Worm (Caenorhabditis elegans) whole organism, late embryonic: ENCODE data around the gene F11G11.5.
"Not testable (repeated sequence)": the region's sequence is repeated elsewhere in the genome, so short reads cannot be mapped to it uniquely, and the experiment has no call there.

Experiments
- C38D4.7 ChIP-seq: fragments of 200-800 bp; sonication (Bioruptor generic); optimal IDR thresholded peaks from 2 replicates; lab custom pipeline; 2018; ENCODE audit warnings: mild to moderate bottlenecking, missing genetic modification characterization, moderate library complexity, missing compliant biosample characterization
- ama-1 ChIP-seq: fragments of 150-350 bp; optimal IDR thresholded peaks from 2 replicates; lab custom pipeline; 2014
- dmd-4 ChIP-seq: sonication (generic microtip); optimal IDR thresholded peaks from 2 replicates; lab custom pipeline; 2016; ENCODE audit warnings: borderline replicate concordance, missing genetic modification characterization, missing compliant biosample characterization
- dve-1 ChIP-seq: sonication (generic microtip); optimal IDR thresholded peaks from 2 replicates; lab custom pipeline; 2017; ENCODE audit warnings: antibody characterized with exemption, mild to moderate bottlenecking, missing genetic modification characterization, missing compliant biosample characterization
- elt-2 ChIP-seq: sonication (generic microtip); optimal IDR thresholded peaks from 2 replicates; lab custom pipeline; 2016; ENCODE audit warnings: missing genetic modification reagents, missing genetic modification characterization, missing compliant biosample characterization
- fkh-6 ChIP-seq: sonication (generic microtip); optimal IDR thresholded peaks from 2 replicates; lab custom pipeline; 2016; ENCODE audit warnings: missing genetic modification characterization, missing compliant biosample characterization
- gmeb-2 ChIP-seq: sonication (generic microtip); optimal IDR thresholded peaks from 2 replicates; lab custom pipeline; 2016; ENCODE audit warnings: missing genetic modification characterization, inconsistent platforms, missing compliant biosample characterization
- pag-3 ChIP-seq: sonication (generic microtip); optimal IDR thresholded peaks from 2 replicates; lab custom pipeline; 2016; ENCODE audit warnings: missing compliant biosample characterization, missing genetic modification characterization, borderline replicate concordance
- pha-4 ChIP-seq: fragments of 150-350 bp; optimal IDR thresholded peaks from 2 replicates; lab custom pipeline; 2018; ENCODE audit warnings: missing biosample characterization, missing genetic modification reagents, missing genetic modification characterization
- pqm-1 ChIP-seq: sonication (generic microtip); optimal IDR thresholded peaks from 2 replicates; lab custom pipeline; 2016; ENCODE audit warnings: missing genetic modification characterization, missing compliant biosample characterization
- rnt-1 ChIP-seq: sonication (generic microtip); optimal IDR thresholded peaks from 2 replicates; lab custom pipeline; 2016; ENCODE audit warnings: missing genetic modification characterization, missing compliant biosample characterization
- syd-9 ChIP-seq: sonication (generic microtip); optimal IDR thresholded peaks from 2 replicates; lab custom pipeline; 2016; ENCODE audit warnings: mild to moderate bottlenecking, missing genetic modification characterization, moderate library complexity, missing compliant biosample characterization
- tbx-2 ChIP-seq: sonication (generic microtip); optimal IDR thresholded peaks from 2 replicates; lab custom pipeline; 2016; ENCODE audit warnings: missing genetic modification characterization, missing compliant biosample characterization
- unc-3 ChIP-seq, 2 experiments: fragments of 200-800 bp in 1 of 2; sonication (Bioruptor generic) in 1 of 2; sonication (generic microtip) in 1 of 2; conservative IDR thresholded peaks in 1 of 2; optimal IDR thresholded peaks in 1 of 2; 2 replicates each; pipeline versions ENCODE4 v1.3.6 to Lab custom; 2016 to 2022; ENCODE audit warnings: missing compliant biosample characterization in 2 of 2, missing genetic modification characterization in 2 of 2, missing genetic modification reagents in 1 of 2

DNA sequence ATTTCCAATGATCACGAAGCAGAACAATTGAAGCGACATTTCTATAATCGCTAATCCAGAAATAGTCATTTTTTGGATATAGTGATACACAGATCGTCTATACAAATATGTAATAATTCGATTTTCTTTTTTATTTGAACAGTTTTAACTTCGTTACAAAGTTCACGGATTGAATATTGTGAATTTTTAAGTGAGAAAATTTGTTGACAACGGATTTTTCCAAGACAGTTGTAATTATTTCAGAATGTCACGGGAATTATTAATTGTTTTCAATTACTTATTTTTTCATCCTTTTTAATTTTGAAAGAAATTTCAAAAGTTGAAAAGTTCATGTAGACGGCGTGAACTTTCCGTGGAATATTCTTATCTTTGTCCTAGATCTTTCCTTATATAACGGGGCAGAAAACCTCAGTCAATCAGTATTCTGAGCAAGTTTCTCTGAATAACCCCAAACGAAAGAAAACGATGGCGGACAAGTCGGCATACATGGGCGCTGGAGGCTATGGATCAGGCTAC is 15.5 kb upstream of the F11G11.5 start, which contains the start of the genes T23B7.2 and nspd-4:
- TF ChIP-seq fkh-6 (tag; lab: Kevin White, UChicago); C38D4.7; pqm-1 (tag; lab: Kevin White, UChicago); dmd-4 (tag; lab: Kevin White, UChicago); tbx-2 (tag; lab: Kevin White, UChicago); elt-2; pha-4; ama-1 (lab: Kevin White, UChicago); rnt-1 (tag; lab: Kevin White, UChicago); gmeb-2; syd-9 (tag; lab: Kevin White, UChicago); unc-3 (GFP tag; conservative IDR thresholded peaks at IDR 0.05; lab: Robert Waterston, UW); unc-3 (tag; optimal IDR thresholded peaks at IDR 0.05; lab: Kevin White, UChicago); pag-3 (tag; lab: Kevin White, UChicago); dve-1: not testable (repeated sequence)
